Worm (Caenorhabditis elegans) whole organism, L2 larva: ENCODE results near the gene M88.4.

Experiments
- C34F6.9 ChIP-seq: fragments of 150-350 bp; optimal IDR thresholded peaks from 2 replicates; lab custom pipeline; 2014; ENCODE audit warnings: missing biosample characterization, missing genetic modification characterization
- F13H6.1 ChIP-seq: sonication (generic microtip); optimal IDR thresholded peaks from 2 replicates; lab custom pipeline; 2016; ENCODE audit warnings: missing genetic modification characterization, missing compliant biosample characterization
- R02D3.7 ChIP-seq: fragments of 150-350 bp; optimal IDR thresholded peaks from 2 replicates; lab custom pipeline; 2014; ENCODE audit warnings: missing biosample characterization, missing genetic modification characterization
- Y55F3AM.14 ChIP-seq: fragments of 200-800 bp; sonication (Bioruptor generic); optimal IDR thresholded peaks from 2 replicates; lab custom pipeline; 2018; ENCODE audit warnings: mild to moderate bottlenecking, missing genetic modification characterization, missing compliant biosample characterization
- ZK546.5 ChIP-seq: sonication (generic microtip); optimal IDR thresholded peaks from 2 replicates; lab custom pipeline; 2017; ENCODE audit warnings: missing biosample characterization, missing genetic modification characterization
- alr-1 ChIP-seq: fragments of 150-350 bp; optimal IDR thresholded peaks from 2 replicates; lab custom pipeline; 2014; ENCODE audit warnings: missing biosample characterization, missing genetic modification characterization
- aly-2 ChIP-seq: fragments of 150-350 bp; optimal IDR thresholded peaks from 2 replicates; lab custom pipeline; 2014; ENCODE audit warnings: missing biosample characterization, missing genetic modification characterization
- ama-1 ChIP-seq: fragments of 150-350 bp; optimal IDR thresholded peaks from 2 replicates; lab custom pipeline; 2018; ENCODE audit warnings: inconsistent platforms
- ceh-16 ChIP-seq: fragments of 150-350 bp; optimal IDR thresholded peaks from 2 replicates; lab custom pipeline; 2014; ENCODE audit warnings: missing biosample characterization, missing genetic modification characterization
- ceh-82 ChIP-seq: fragments of 150-350 bp; optimal IDR thresholded peaks from 2 replicates; lab custom pipeline; 2014; ENCODE audit warnings: missing biosample characterization, missing genetic modification characterization
- crh-2 ChIP-seq: sonication (generic microtip); optimal IDR thresholded peaks from 2 replicates; lab custom pipeline; 2017; ENCODE audit warnings: missing biosample characterization, missing genetic modification characterization
- dmd-4 ChIP-seq: sonication (generic microtip); optimal IDR thresholded peaks from 2 replicates; lab custom pipeline; 2017; ENCODE audit warnings: missing biosample characterization, missing genetic modification characterization
- elt-1 ChIP-seq: fragments of 150-350 bp; optimal IDR thresholded peaks from 2 replicates; lab custom pipeline; 2014; ENCODE audit warnings: missing biosample characterization, missing genetic modification characterization
- elt-3 ChIP-seq: sonication (generic microtip); optimal IDR thresholded peaks from 2 replicates; lab custom pipeline; 2017; ENCODE audit warnings: missing biosample characterization, missing genetic modification characterization
- gmeb-1 ChIP-seq: fragments of 150-350 bp; optimal IDR thresholded peaks from 2 replicates; lab custom pipeline; 2014; ENCODE audit warnings: missing biosample characterization, missing genetic modification characterization
- lin-11 ChIP-seq: fragments of 150-350 bp; sonication (generic microtip); optimal IDR thresholded peaks from 2 replicates; lab custom pipeline; 2014; ENCODE audit warnings: missing biosample characterization, missing genetic modification characterization, inconsistent platforms, mixed read lengths
- lin-13 ChIP-seq: fragments of 150-350 bp; optimal IDR thresholded peaks from 2 replicates; lab custom pipeline; 2014; ENCODE audit warnings: missing biosample characterization, missing genetic modification reagents, missing genetic modification characterization
- lin-39 ChIP-seq: fragments of 150-350 bp; optimal IDR thresholded peaks from 2 replicates; lab custom pipeline; 2014; ENCODE audit warnings: missing biosample characterization, missing genetic modification reagents, missing genetic modification characterization
- lsy-2 ChIP-seq, 2 experiments: fragments of 150-350 bp in 1 of 2; sonication (generic microtip) in 1 of 2; optimal IDR thresholded peaks; 2 replicates each; lab custom pipeline; 2014 to 2017; ENCODE audit warnings: missing biosample characterization in 2 of 2, missing genetic modification characterization in 2 of 2
- mbf-1 ChIP-seq: sonication (generic microtip); optimal IDR thresholded peaks from 2 replicates; lab custom pipeline; 2017; ENCODE audit warnings: missing biosample characterization, missing genetic modification characterization
- mdl-1 ChIP-seq, 2 experiments: fragments of 150-350 bp in 1 of 2; sonication (generic microtip) in 1 of 2; optimal IDR thresholded peaks; 2 replicates each; lab custom pipeline; 2017; ENCODE audit warnings: missing biosample characterization in 2 of 2, missing genetic modification characterization in 2 of 2
- nhr-10 ChIP-seq: sonication (generic microtip); optimal IDR thresholded peaks from 2 replicates; lab custom pipeline; 2017; ENCODE audit warnings: missing biosample characterization, missing genetic modification characterization
- nhr-11 ChIP-seq: fragments of 150-350 bp; optimal IDR thresholded peaks from 2 replicates; lab custom pipeline; 2014; ENCODE audit warnings: missing biosample characterization, missing genetic modification characterization
- nhr-129 ChIP-seq: fragments of 150-350 bp; optimal IDR thresholded peaks from 2 replicates; lab custom pipeline; 2014; ENCODE audit warnings: missing biosample characterization, missing genetic modification characterization
- nhr-21 ChIP-seq: fragments of 150-350 bp; optimal IDR thresholded peaks from 2 replicates; lab custom pipeline; 2014; ENCODE audit warnings: missing biosample characterization, missing genetic modification characterization
- nhr-23 ChIP-seq: fragments of 150-350 bp; optimal IDR thresholded peaks from 2 replicates; lab custom pipeline; 2014; ENCODE audit warnings: missing biosample characterization, missing genetic modification reagents, missing genetic modification characterization
- nhr-237 ChIP-seq: fragments of 150-350 bp; optimal IDR thresholded peaks from 2 replicates; lab custom pipeline; 2014; ENCODE audit warnings: missing biosample characterization, missing genetic modification characterization
- nhr-25 ChIP-seq: fragments of 150-350 bp; sonication (generic microtip); optimal IDR thresholded peaks from 3 replicates; lab custom pipeline; 2014; ENCODE audit warnings: missing biosample characterization, missing genetic modification characterization
- nhr-6 ChIP-seq: fragments of 150-350 bp; optimal IDR thresholded peaks from 2 replicates; lab custom pipeline; 2014; ENCODE audit warnings: missing biosample characterization, missing genetic modification characterization
- nhr-77 ChIP-seq: fragments of 150-350 bp; optimal IDR thresholded peaks from 2 replicates; lab custom pipeline; 2014; ENCODE audit warnings: missing biosample characterization, missing genetic modification characterization
- peb-1 ChIP-seq: fragments of 150-350 bp; optimal IDR thresholded peaks from 2 replicates; lab custom pipeline; 2014; ENCODE audit warnings: missing biosample characterization, missing genetic modification characterization
- sem-4 ChIP-seq: fragments of 150-350 bp; optimal IDR thresholded peaks from 2 replicates; lab custom pipeline; 2014; ENCODE audit warnings: missing biosample characterization, missing genetic modification reagents, missing genetic modification characterization
- skn-1 ChIP-seq: sonication (generic microtip); optimal IDR thresholded peaks from 2 replicates; lab custom pipeline; 2017; ENCODE audit warnings: missing biosample characterization, missing genetic modification characterization
- sma-3 ChIP-seq: sonication (generic microtip); optimal IDR thresholded peaks from 2 replicates; lab custom pipeline; 2016; ENCODE audit warnings: missing genetic modification reagents, missing genetic modification characterization, missing compliant biosample characterization
- unc-39 ChIP-seq: fragments of 150-350 bp; optimal IDR thresholded peaks from 2 replicates; lab custom pipeline; 2014; ENCODE audit warnings: missing biosample characterization, missing genetic modification characterization
- unc-55 ChIP-seq: fragments of 150-350 bp; sonication (generic microtip); optimal IDR thresholded peaks from 3 replicates; lab custom pipeline; 2014; ENCODE audit warnings: missing biosample characterization, missing genetic modification reagents, missing genetic modification characterization
- unc-62 ChIP-seq: fragments of 150-350 bp; optimal IDR thresholded peaks from 2 replicates; lab custom pipeline; 2014; ENCODE audit warnings: missing biosample characterization, missing genetic modification reagents, missing genetic modification characterization
- zag-1 ChIP-seq: fragments of 150-350 bp; optimal IDR thresholded peaks from 2 replicates; lab custom pipeline; 2014; ENCODE audit warnings: missing biosample characterization, missing genetic modification characterization
- ztf-1 ChIP-seq: fragments of 200-800 bp; sonication (Bioruptor generic); conservative IDR thresholded peaks from 2 replicates; pipeline ENCODE4 v1.3.6; 2022; ENCODE audit warnings: missing genetic modification characterization, missing compliant biosample characterization
- ztf-11 ChIP-seq: sonication (generic microtip); optimal IDR thresholded peaks from 2 replicates; lab custom pipeline; 2017; ENCODE audit warnings: missing biosample characterization, missing genetic modification characterization

M88.4 gene

ce11 chrIII:4568455-4568854 lies 19.6 kb downstream of the M88.4 start, which contains the start of gene idhg-1 (continued):
- TF ChIP-seq aly-2 (tag; lab: Kevin White, UChicago): no peak
- TF ChIP-seq skn-1: peak; percentile 48
- TF ChIP-seq nhr-10 (tag; lab: Kevin White, UChicago): no peak
- no peak for TF ChIP-seq nhr-11
- peak; percentile 74 for TF ChIP-seq lin-11 (tag; lab: Kevin White, UChicago)
- no peak for TF ChIP-seq alr-1 (tag; lab: Kevin White, UChicago)
- peak; percentile 21 for TF ChIP-seq crh-2 (tag; lab: Kevin White, UChicago)
- no peak for TF ChIP-seq ama-1 (lab: Kevin White, UChicago)
- no peak for TF ChIP-seq ceh-16 (tag; lab: Kevin White, UChicago)
- peak; percentile 11 for TF ChIP-seq zag-1 (tag; lab: Kevin White, UChicago)
- peak; percentile 70 for TF ChIP-seq gmeb-1
- TF ChIP-seq lin-13: peak; percentile 69
- no peak for TF ChIP-seq mdl-1 (tag; optimal IDR thresholded peaks at IDR 0.05; lab: Kevin White, UChicago)
- no peak for TF ChIP-seq nhr-237 (tag; lab: Kevin White, UChicago)
- TF ChIP-seq elt-1 (tag; lab: Kevin White, UChicago): no peak
- TF ChIP-seq, all 48 proteins: peak for 20

DNA sequence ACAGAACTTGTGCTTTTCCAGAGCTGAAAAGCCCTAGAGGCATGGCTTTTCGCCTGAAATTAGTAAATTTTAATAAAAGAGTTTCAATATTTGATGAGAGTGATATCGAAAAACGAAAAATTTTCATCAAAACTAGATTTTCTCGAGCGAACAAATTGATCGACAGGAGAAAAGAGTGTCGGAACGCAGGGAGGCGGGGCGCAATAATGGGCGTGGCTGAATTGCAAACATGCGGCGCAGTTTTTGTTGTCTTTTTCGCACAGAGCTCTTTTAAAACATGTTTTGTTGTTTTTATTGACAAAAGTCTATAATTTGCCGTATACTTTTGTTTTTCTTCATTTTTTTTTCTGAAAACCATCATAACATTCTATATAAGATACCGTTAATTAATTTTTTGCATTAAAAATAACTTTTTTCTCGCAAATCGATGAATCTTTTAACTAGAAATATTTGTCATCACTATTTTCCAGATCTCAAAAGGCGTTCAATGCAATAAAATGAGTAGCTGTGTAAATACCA lies 29.6 kb downstream of the M88.4 start, which contains the start of the genes sel-5 and wdr-48:
sel-5 (minus strand) TSS at position 53 of the 519 bp plus-strand sequence.
wdr-48 (plus strand) TSS at position 469 of the 519 bp plus-strand sequence.
- TF ChIP-seq alr-1 (tag; lab: Kevin White, UChicago) (no peak), crh-2 (tag; lab: Kevin White, UChicago) (peak; percentile 26), C34F6.9 (tag; lab: Kevin White, UChicago) (peak; percentile 58), lsy-2 (tag; optimal IDR thresholded peaks at IDR 0.05; lab: Kevin White, UChicago) (peak in 1 of 2 experiments; percentile 61), nhr-25 (tag; lab: Kevin White, UChicago) (no peak), sma-3 (GFP tag; lab: Kevin White, UChicago) (peak; percentile 10), sem-4 (tag; lab: Kevin White, UChicago) (no peak), unc-55 (GFP tag; lab: Kevin White, UChicago) (peak; percentile 70), gmeb-1 (peak; percentile 4), lin-11 (tag; lab: Kevin White, UChicago) (peak; percentile 23), nhr-21 (tag; lab: Kevin White, UChicago) (no peak), mdl-1 (tag; optimal IDR thresholded peaks at IDR 0.05; lab: Kevin White, UChicago) (no peak), F13H6.1 (peak; percentile 42)
- TF ChIP-seq, all 48 proteins: peak for 8

ce11 chrIII:4581495-4581894 lies 32.7 kb downstream of the M88.4 start, which contains the start of gene F35G12.12:
Gene F35G12.12 (plus strand): TSS chrIII:4581795.
- TF ChIP-seq nhr-77 (tag; lab: Kevin White, UChicago) (no peak), nhr-6 (tag; lab: Kevin White, UChicago) (no peak), ceh-16 (tag; lab: Kevin White, UChicago) (no peak), zag-1 (tag; lab: Kevin White, UChicago) (no peak), nhr-129 (tag; lab: Kevin White, UChicago) (no peak), F13H6.1 (no peak), mdl-1 (tag; optimal IDR thresholded peaks at IDR 0.05; lab: Kevin White, UChicago) (no peak), ztf-11 (tag; lab: Kevin White, UChicago) (no peak), skn-1 (no peak), ceh-82 (tag; lab: Kevin White, UChicago) (no peak), unc-39 (tag; lab: Kevin White, UChicago) (no peak), ama-1 (lab: Kevin White, UChicago) (no peak), lin-13 (no peak), ztf-1 (GFP tag; lab: Robert Waterston, UW) (no peak), sma-3 (GFP tag; lab: Kevin White, UChicago) (no peak), unc-55 (GFP tag; lab: Kevin White, UChicago) (no peak), elt-1 (tag; lab: Kevin White, UChicago) (no peak), crh-2 (tag; lab: Kevin White, UChicago) (no peak), nhr-23 (no peak), sem-4 (tag; lab: Kevin White, UChicago) (no peak)

DNA sequence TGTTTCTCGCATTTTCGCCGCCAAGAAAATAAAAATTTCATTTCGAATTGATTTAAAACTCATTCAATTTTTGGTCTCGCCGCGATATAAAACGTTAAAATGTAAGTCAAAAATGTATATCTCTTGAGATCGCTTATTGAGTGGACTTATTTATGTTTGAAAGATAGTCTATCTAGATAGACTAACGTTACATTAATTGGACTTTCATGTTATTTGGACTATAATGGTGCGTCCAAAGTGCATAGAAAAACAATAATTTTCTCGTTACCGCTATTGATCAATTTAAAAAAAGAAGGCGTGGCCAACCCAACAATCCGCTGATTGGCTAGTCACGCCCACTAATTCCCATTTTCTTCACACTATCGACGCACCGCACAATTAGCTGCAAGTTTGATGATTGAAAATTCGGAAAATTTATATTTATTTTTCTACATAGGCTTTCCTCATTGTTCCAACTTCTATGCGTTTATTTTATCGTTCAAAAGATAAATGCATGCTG lies 35.3 kb downstream of the M88.4 start, which contains the start of gene F35G12.5:
F35G12.5 (plus strand) TSS at position 51 of the 499 bp plus-strand sequence.
- TF ChIP-seq ZK546.5 (no peak), elt-3 (no peak), zag-1 (tag; lab: Kevin White, UChicago) (no peak), nhr-11 (no peak), dmd-4 (tag; lab: Kevin White, UChicago) (no peak), crh-2 (tag; lab: Kevin White, UChicago) (no peak), nhr-23 (no peak), gmeb-1 (no peak), R02D3.7 (tag; lab: Kevin White, UChicago) (no peak), alr-1 (tag; lab: Kevin White, UChicago) (no peak), Y55F3AM.14 (GFP tag; lab: Kevin White, UChicago) (no peak), peb-1 (tag; lab: Kevin White, UChicago) (no peak), mdl-1 (tag; optimal IDR thresholded peaks at IDR 0.05; lab: Kevin White, UChicago) (no peak), mbf-1 (tag; lab: Kevin White, UChicago) (no peak), C34F6.9 (tag; lab: Kevin White, UChicago) (no peak), unc-62 (GFP tag; lab: Kevin White, UChicago) (no peak), lsy-2 (tag; optimal IDR thresholded peaks at IDR 0.05; lab: Kevin White, UChicago) (no peak), sma-3 (GFP tag; lab: Kevin White, UChicago) (no peak), lin-39 (tag; lab: Kevin White, UChicago) (no peak), nhr-129 (tag; lab: Kevin White, UChicago) (no peak)
